Worm (Caenorhabditis elegans) whole organism, early embryonic: ENCODE measurements around the gene rgs-6.

Experiments used
- aly-1 ChIP-seq: sonication (generic microtip); optimal IDR thresholded peaks from 2 replicates; lab custom pipeline; 2016; ENCODE audit warnings: missing genetic modification characterization, missing compliant biosample characterization
- ama-1 ChIP-seq: fragments of 150-350 bp; optimal IDR thresholded peaks from 2 replicates; lab custom pipeline; 2014
- ceh-13 ChIP-seq: fragments of 200-800 bp; sonication (Bioruptor generic); optimal IDR thresholded peaks from 2 replicates; lab custom pipeline; 2018; ENCODE audit warnings: mild to moderate bottlenecking, missing genetic modification characterization, missing compliant biosample characterization
- flt-1 ChIP-seq: fragments of 200-800 bp; sonication (Bioruptor generic); IDR thresholded peaks from 2 replicates; pipeline ENCODE4 v1.3.6; 2022; ENCODE audit warnings: missing genetic modification characterization, missing compliant biosample characterization
- hmbx-1 ChIP-seq: sonication (generic microtip); optimal IDR thresholded peaks from 2 replicates; lab custom pipeline; 2016; ENCODE audit warnings: mild to moderate bottlenecking, missing genetic modification characterization, missing compliant biosample characterization
- scrt-1 ChIP-seq: fragments of 200-800 bp; sonication (Bioruptor generic); IDR thresholded peaks from 2 replicates; pipeline ENCODE4 v1.3.6; 2022; ENCODE audit warnings: missing genetic modification characterization, missing compliant biosample characterization
- sea-1 ChIP-seq: fragments of 200-800 bp; sonication (Bioruptor generic); conservative IDR thresholded peaks from 2 replicates; pipeline ENCODE4 v1.3.6; 2022; ENCODE audit warnings: missing genetic modification characterization, missing compliant biosample characterization
- tbx-37 ChIP-seq: fragments of 200-800 bp; sonication (Bioruptor generic); conservative IDR thresholded peaks from 2 replicates; pipeline ENCODE4 v1.3.6; 2022; ENCODE audit warnings: missing genetic modification reagents, missing genetic modification characterization, missing compliant biosample characterization

ce11 chrX:5764739-5765138, 31.2 kb upstream of the rgs-6 start:
- TF ChIP-seq sea-1 (GFP tag; lab: Robert Waterston, UW) (no peak), aly-1 (tag; lab: Kevin White, UChicago) (peak; percentile 50), ceh-13 (GFP tag; lab: Kevin White, UChicago) (no peak), ama-1 (no peak), scrt-1 (GFP tag; lab: Robert Waterston, UW) (no peak), tbx-37 (GFP tag; lab: Robert Waterston, UW) (no peak), hmbx-1 (tag; lab: Kevin White, UChicago) (no peak), flt-1 (GFP tag; lab: Robert Waterston, UW) (no peak)
